Worm (Caenorhabditis elegans) whole organism, L4/young adult: ENCODE results near the gene H12D21.10.

Experiments
- W03F9.2 ChIP-seq: fragments of 150-350 bp; optimal IDR thresholded peaks from 2 replicates; lab custom pipeline; 2014; ENCODE audit warnings: missing biosample characterization, missing genetic modification characterization
- him-1 ChIP-seq: sonication (generic microtip); optimal IDR thresholded peaks from 2 replicates; lab custom pipeline; 2016; ENCODE audit warnings: missing genotype, missing genetic modification reagents, missing genetic modification characterization, missing compliant biosample characterization

ce11 chrV:14910758-14911157, 11.2 kb downstream of the H12D21.10 start:
- TF ChIP-seq him-1 (tag; lab: Kevin White, UChicago): no peak
- no peak for TF ChIP-seq W03F9.2
